Worm (Caenorhabditis elegans) whole organism, early embryonic: ENCODE measurements around the gene Y25C1A.7.

Experiments
- B0310.2 ChIP-seq: sonication (generic microtip); optimal IDR thresholded peaks from 2 replicates; lab custom pipeline; 2016; ENCODE audit warnings: mild to moderate bottlenecking, missing genetic modification characterization, missing compliant biosample characterization
- ama-1 ChIP-seq: fragments of 150-350 bp; optimal IDR thresholded peaks from 2 replicates; lab custom pipeline; 2014
- ceh-13 ChIP-seq: fragments of 200-800 bp; sonication (Bioruptor generic); optimal IDR thresholded peaks from 2 replicates; lab custom pipeline; 2018; ENCODE audit warnings: mild to moderate bottlenecking, missing genetic modification characterization, missing compliant biosample characterization
- hmg-4 ChIP-seq: fragments of 200-800 bp; sonication (Bioruptor generic); optimal IDR thresholded peaks from 2 replicates; lab custom pipeline; 2018; ENCODE audit warnings: mild to moderate bottlenecking, missing genetic modification characterization, missing compliant biosample characterization

DNA sequence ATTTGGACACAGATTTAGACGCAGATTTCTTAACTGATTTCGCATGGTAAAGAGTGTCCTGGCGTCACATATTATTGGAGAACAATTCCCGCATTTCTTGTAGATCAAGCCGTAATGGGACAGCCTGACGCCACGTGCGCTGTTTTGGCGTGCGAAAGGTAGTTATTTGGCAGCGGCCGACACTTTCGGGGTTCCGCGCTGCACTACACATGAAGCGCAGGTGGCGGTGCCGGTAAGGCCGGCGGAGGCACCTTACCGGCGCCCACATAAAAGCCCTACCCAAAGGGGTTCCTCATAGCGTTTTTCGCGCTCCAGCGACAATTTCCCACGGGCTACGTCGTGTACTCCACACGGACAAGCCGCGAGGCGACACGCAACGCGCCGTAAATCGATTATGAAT is 39.2 kb upstream of the Y25C1A.7 start:
- TF ChIP-seq B0310.2 (tag; lab: Kevin White, UChicago) (no peak), ama-1 (lab: Kevin White, UChicago) (no peak), ceh-13 (no peak), hmg-4 (GFP tag; lab: Kevin White, UChicago) (no peak)
